Fruit fly (Drosophila melanogaster): ENCODE results near the gene rho-6.

DNA sequence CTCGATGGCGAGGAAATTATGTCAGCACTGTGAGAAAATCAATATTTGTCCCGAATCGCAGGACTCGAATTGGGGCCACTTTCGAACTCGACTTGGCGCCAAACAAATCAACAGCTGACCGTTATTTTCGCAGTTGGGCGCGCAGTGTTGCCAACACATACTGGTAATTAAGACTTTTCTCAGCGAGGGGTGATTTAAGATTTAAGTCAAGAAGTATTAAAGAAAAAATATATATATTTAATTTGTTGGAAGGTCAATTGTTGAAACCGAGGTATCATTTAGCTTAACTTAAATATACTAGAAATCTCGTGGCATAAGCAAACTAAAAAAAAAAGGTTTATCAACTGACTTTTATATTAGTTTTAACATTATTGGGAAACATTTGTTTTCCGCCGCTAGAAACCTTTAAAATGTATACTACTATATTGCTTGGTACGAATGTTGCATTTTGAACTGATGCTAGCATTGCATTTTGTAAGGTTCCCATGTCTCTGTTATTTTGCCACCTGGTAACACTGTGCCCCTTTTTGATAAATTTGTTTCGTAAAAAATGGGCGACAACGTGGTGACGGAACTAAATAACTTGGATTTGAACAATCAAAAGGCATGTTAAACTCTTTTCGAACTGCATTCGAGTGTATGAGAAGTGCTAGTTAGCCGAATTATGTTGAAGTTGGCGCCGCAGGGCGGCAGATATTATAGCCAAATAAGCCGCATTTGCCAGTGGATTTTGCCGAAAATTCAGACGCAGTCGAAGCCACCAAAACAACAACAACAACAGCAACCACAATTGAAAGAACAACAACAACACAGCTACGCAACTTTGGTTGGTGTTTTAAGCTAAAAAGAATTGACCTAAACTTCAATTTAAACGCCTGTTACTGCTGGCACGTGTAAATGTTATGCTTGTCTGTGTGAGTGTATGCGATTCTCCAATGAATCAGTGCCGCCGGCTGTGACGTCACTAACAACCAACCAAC lies 29.7 kb downstream of the rho-6 start, which contains the start of the genes Patsas and ThrRS:
- TF ChIP-seq toe (GFP tag; optimal IDR thresholded peaks at IDR 0.05) = peak; percentile 84
- no peak for TF ChIP-seq CG5204 (GFP tag; optimal IDR thresholded peaks at IDR 0.05)
- no peak for TF ChIP-seq kay (GFP tag; ENCODE audit: borderline replicate concordance)
- peak; percentile 39 for TF ChIP-seq cic (GFP tag; optimal IDR thresholded peaks at IDR 0.05)
- peak; percentile 76 for TF ChIP-seq CG11617 (GFP tag; optimal IDR thresholded peaks at IDR 0.05)
- TF ChIP-seq Crg-1 (GFP tag; optimal IDR thresholded peaks at IDR 0.05) = peak; percentile 23
- peak; percentile 70 for TF ChIP-seq CG1620 (GFP tag; optimal IDR thresholded peaks at IDR 0.05)
- TF ChIP-seq Clk (GFP tag; optimal IDR thresholded peaks at IDR 0.05) = peak; percentile 39

Data from whole organism, adult.